Fruit fly (Drosophila melanogaster) whole organism, wandering third instar larva: ENCODE results near the gene cad.

ENCODE experiments used
- Abd-B ChIP-seq: fragments of >200 bp; optimal IDR thresholded peaks from 2 replicates; lab custom pipeline; 2017; ENCODE audit warnings: missing biosample characterization, missing genetic modification characterization
- CG32264 ChIP-seq: fragments of 200-800 bp; sonication (Bioruptor generic); optimal IDR thresholded peaks from 2 replicates; lab custom pipeline; 2016; ENCODE audit warnings: missing biosample characterization, missing genetic modification characterization
- CG9705 ChIP-seq: fragments of 200-800 bp; sonication (Bioruptor generic); optimal IDR thresholded peaks from 2 replicates; lab custom pipeline; 2018; ENCODE audit warnings: missing biosample characterization, mild to moderate bottlenecking, missing genetic modification characterization
- CrebA ChIP-seq: fragments of 200-800 bp; sonication (Bioruptor generic); optimal IDR thresholded peaks from 2 replicates; lab custom pipeline; 2016; ENCODE audit warnings: missing biosample characterization, mild to moderate bottlenecking, missing genetic modification characterization, borderline replicate concordance
- Dfd ChIP-seq: fragments of >200 bp; optimal IDR thresholded peaks from 2 replicates; lab custom pipeline; 2017; ENCODE audit warnings: missing biosample characterization, missing genetic modification characterization
- Dif ChIP-seq: fragments of 200-275, 200-300 bp; sonication (Bioruptor generic); optimal IDR thresholded peaks from 2 replicates; lab custom pipeline; 2018; ENCODE audit warnings: missing biosample characterization, missing genetic modification characterization; ENCODE audit not compliant: partially characterized antibody
- GATAd ChIP-seq: sonication (Bioruptor generic); optimal IDR thresholded peaks from 2 replicates; lab custom pipeline; 2016; ENCODE audit warnings: missing biosample characterization, missing genetic modification characterization
- HLH106 ChIP-seq: fragments of 200-800 bp; optimal IDR thresholded peaks from 3 replicates; lab custom pipeline; 2019; ENCODE audit warnings: missing biosample characterization, mild to moderate bottlenecking, missing genetic modification characterization, moderate library complexity
- Hnf4 ChIP-seq: fragments of 200-800 bp; sonication (Bioruptor generic); optimal IDR thresholded peaks from 2 replicates; lab custom pipeline; 2016; ENCODE audit warnings: missing biosample characterization, mild to moderate bottlenecking, missing genetic modification characterization
- Hr78 ChIP-seq: fragments of >200 bp; optimal IDR thresholded peaks from 2 replicates; lab custom pipeline; 2017; ENCODE audit warnings: missing biosample characterization, missing genetic modification characterization
- Hr83 ChIP-seq: fragments of 200-300 bp; sonication (Bioruptor generic); optimal IDR thresholded peaks from 2 replicates; lab custom pipeline; 2016; ENCODE audit warnings: missing biosample characterization, mild to moderate bottlenecking, missing genetic modification characterization, moderate library complexity; ENCODE audit not compliant: poor library complexity, severe bottlenecking
- Jra ChIP-seq: sonication (Bioruptor generic); optimal IDR thresholded peaks from 2 replicates; lab custom pipeline; 2016; ENCODE audit warnings: missing biosample characterization, missing genetic modification characterization
- Mio ChIP-seq: sonication (Bioruptor generic); optimal IDR thresholded peaks from 2 replicates; lab custom pipeline; 2016; ENCODE audit warnings: missing biosample characterization, missing genetic modification characterization
- Myc ChIP-seq: fragments of >200 bp; optimal IDR thresholded peaks from 2 replicates; lab custom pipeline; 2017
- N ChIP-seq: fragments of >200 bp; optimal IDR thresholded peaks from 2 replicates; lab custom pipeline; 2018; ENCODE audit warnings: missing biosample characterization, missing external identifiers, missing genetic modification characterization
- OdsH ChIP-seq: fragments of 200-800 bp; sonication (Bioruptor generic); optimal IDR thresholded peaks from 2 replicates; lab custom pipeline; 2016; ENCODE audit warnings: missing biosample characterization, mild to moderate bottlenecking, missing genetic modification characterization
- Rel ChIP-seq, 2 experiments: fragments of 200-800 bp; sonication (Bioruptor generic) in 1 of 2; optimal IDR thresholded peaks; 2 replicates in 1 of 2; 3 replicates in 1 of 2; lab custom pipeline; 2016 to 2019; ENCODE audit warnings: mild to moderate bottlenecking in 2 of 2, missing biosample characterization in 2 of 2, missing genetic modification characterization in 2 of 2, moderate library complexity in 1 of 2
- Sp1 ChIP-seq: fragments of 200-800 bp; sonication (Bioruptor generic); optimal IDR thresholded peaks from 3 replicates; lab custom pipeline; 2019; ENCODE audit warnings: missing biosample characterization, mild to moderate bottlenecking, missing genetic modification characterization, moderate library complexity
- Vsx2 ChIP-seq: fragments of 200-300, 225-300 bp; sonication (Bioruptor generic); optimal IDR thresholded peaks from 2 replicates; lab custom pipeline; 2018; ENCODE audit warnings: missing biosample characterization, missing genetic modification characterization; ENCODE audit not compliant: partially characterized antibody
- br ChIP-seq: fragments of 200-800 bp; sonication (Bioruptor generic); optimal IDR thresholded peaks from 2 replicates; lab custom pipeline; 2016; ENCODE audit warnings: missing biosample characterization, missing genetic modification characterization
- brk ChIP-seq: fragments of 200-800 bp; sonication (Bioruptor generic); optimal IDR thresholded peaks from 2 replicates; lab custom pipeline; 2016; ENCODE audit warnings: missing biosample characterization, mild to moderate bottlenecking, missing genetic modification characterization
- dl ChIP-seq, 2 experiments: fragments of 175-275, 200-275 bp in 1 of 2; fragments of 200-275 bp in 1 of 2; sonication (Bioruptor generic); optimal IDR thresholded peaks; lab custom pipeline; 2018; ENCODE audit warnings: mild to moderate bottlenecking in 2 of 2, missing biosample characterization in 2 of 2, missing genetic modification characterization in 2 of 2, moderate library complexity in 2 of 2; ENCODE audit not compliant: partially characterized antibody in 2 of 2, insufficient read depth in 1 of 2
- dmrt93B ChIP-seq: fragments of 200-800 bp; sonication (Bioruptor generic); optimal IDR thresholded peaks from 2 replicates; lab custom pipeline; 2018; ENCODE audit warnings: missing biosample characterization, mild to moderate bottlenecking, missing genetic modification characterization
- dsf ChIP-seq: sonication (Bioruptor generic); optimal IDR thresholded peaks from 2 replicates; lab custom pipeline; 2016; ENCODE audit warnings: missing biosample characterization, missing genetic modification characterization, borderline replicate concordance
- ey ChIP-seq: fragments of 200-800 bp; sonication (Bioruptor generic); optimal IDR thresholded peaks from 2 replicates; lab custom pipeline; 2016; ENCODE audit warnings: missing biosample characterization, missing genetic modification characterization
- foxo ChIP-seq, 2 experiments: fragments of 200-800 bp; sonication (Bioruptor generic); optimal IDR thresholded peaks; 2 replicates in 1 of 2; 3 replicates in 1 of 2; lab custom pipeline; 2016 to 2017; ENCODE audit warnings: missing biosample characterization in 2 of 2, missing genetic modification characterization in 2 of 2
- fru ChIP-seq: fragments of 200-800 bp; sonication (Bioruptor generic); optimal IDR thresholded peaks from 3 replicates; lab custom pipeline; 2016; ENCODE audit warnings: missing biosample characterization, mild to moderate bottlenecking, missing genetic modification characterization
- h ChIP-seq: fragments of 200-800 bp; sonication (Bioruptor generic); optimal IDR thresholded peaks from 3 replicates; lab custom pipeline; 2016; ENCODE audit warnings: missing biosample characterization, mild to moderate bottlenecking, missing genetic modification characterization
- jim ChIP-seq: fragments of 175-275, 200-325 bp; sonication (Bioruptor generic); optimal IDR thresholded peaks from 2 replicates; lab custom pipeline; 2016; ENCODE audit warnings: missing biosample characterization, mild to moderate bottlenecking, missing genetic modification characterization
- lola ChIP-seq: fragments of >200 bp; optimal IDR thresholded peaks from 2 replicates; lab custom pipeline; 2017; ENCODE audit warnings: missing biosample characterization, missing genetic modification characterization
- pan ChIP-seq: fragments of >200 bp; optimal IDR thresholded peaks from 2 replicates; lab custom pipeline; 2017
- psq ChIP-seq: fragments of 200-800 bp; sonication (Bioruptor generic); optimal IDR thresholded peaks from 3 replicates; lab custom pipeline; 2017; ENCODE audit warnings: missing biosample characterization, mild to moderate bottlenecking, missing genetic modification characterization, moderate library complexity
- rgr ChIP-seq: fragments of 200-800 bp; sonication (Bioruptor generic); optimal IDR thresholded peaks from 3 replicates; lab custom pipeline; 2016; ENCODE audit warnings: missing biosample characterization, mild to moderate bottlenecking, missing genetic modification characterization
- sage ChIP-seq: fragments of 200-800 bp; sonication (Bioruptor generic); optimal IDR thresholded peaks from 2 replicates; lab custom pipeline; 2016; ENCODE audit warnings: missing biosample characterization, mild to moderate bottlenecking, missing genetic modification characterization
- sv ChIP-seq: fragments of 200-800 bp; sonication (Bioruptor generic); optimal IDR thresholded peaks from 3 replicates; lab custom pipeline; 2016; ENCODE audit warnings: missing biosample characterization, missing genetic modification characterization
- tai ChIP-seq: sonication (Bioruptor generic); optimal IDR thresholded peaks from 2 replicates; lab custom pipeline; 2016; ENCODE audit warnings: missing biosample characterization, missing genetic modification characterization
- usp ChIP-seq: fragments of >200 bp; optimal IDR thresholded peaks from 2 replicates; lab custom pipeline; 2017; ENCODE audit warnings: missing biosample characterization, missing genetic modification characterization
- woc ChIP-seq: sonication (Bioruptor generic); optimal IDR thresholded peaks from 2 replicates; lab custom pipeline; 2016; ENCODE audit warnings: missing biosample characterization, mild to moderate bottlenecking, missing genetic modification characterization

The cad gene

dm6 chr2L:20798351-20798777 is 27.8 kb downstream of the cad start:
- TF ChIP-seq psq (GFP tag; lab: Kevin White, UChicago): peak; percentile 94
- peak; percentile 2 for TF ChIP-seq fru (GFP tag; lab: Kevin White, UChicago)
- peak in 1 of 2 experiments; percentile 18 for TF ChIP-seq dl (GFP tag; optimal IDR thresholded peaks at IDR 0.05; lab: Kevin White, UChicago; ENCODE audit: insufficient read depth in 1 of 2, partially characterized antibody in 2 of 2)
- TF ChIP-seq Hr78 (GFP tag; lab: Kevin White, UChicago): no peak
- no peak for TF ChIP-seq rgr (GFP tag; lab: Kevin White, UChicago)
- TF ChIP-seq jim (GFP tag; lab: Kevin White, UChicago): peak; percentile 17
- TF ChIP-seq Vsx2 (GFP tag; lab: Kevin White, UChicago): peak; percentile 87
- TF ChIP-seq Myc (lab: Kevin White, UChicago): no peak
- TF ChIP-seq Dif (GFP tag; lab: Kevin White, UChicago): peak; percentile 52

dm6 chr2L:20799991-20800897 is 29.7 kb downstream of the cad start:
- TF ChIP-seq Sp1: peak; percentile 97
- peak; percentile 86 for TF ChIP-seq Mio
- TF ChIP-seq lola (GFP tag; lab: Kevin White, UChicago): no peak
- peak; percentile 93 for TF ChIP-seq brk (GFP tag; lab: Kevin White, UChicago)
- TF ChIP-seq Jra (GFP tag; lab: Kevin White, UChicago): peak; percentile 96
- peak; percentile 89 for TF ChIP-seq Hr83
- no peak for TF ChIP-seq Hr78 (GFP tag; lab: Kevin White, UChicago)
- peak; percentile 96 for TF ChIP-seq psq (GFP tag; lab: Kevin White, UChicago)
- peak; percentile 95 for TF ChIP-seq sage (GFP tag; lab: Kevin White, UChicago)
- peak; percentile 99 for TF ChIP-seq fru (GFP tag; lab: Kevin White, UChicago)
- peak; percentile 97 for TF ChIP-seq CG9705 (GFP tag; lab: Kevin White, UChicago)
- peak; percentile 98 for TF ChIP-seq HLH106 (tag; lab: Kevin White, UChicago)
- TF ChIP-seq dl (GFP tag; optimal IDR thresholded peaks at IDR 0.05; lab: Kevin White, UChicago; ENCODE audit: insufficient read depth in 1 of 2, partially characterized antibody in 2 of 2): peak in 1 of 2 experiments; percentile 27
- no peak for TF ChIP-seq pan (lab: Kevin White, UChicago)
- peak; percentile 88 for TF ChIP-seq dsf (GFP tag; lab: Kevin White, UChicago)
- TF ChIP-seq h (GFP tag; lab: Kevin White, UChicago): peak; percentile 99
- TF ChIP-seq ey: peak; percentile 99
- TF ChIP-seq Abd-B (GFP tag; lab: Kevin White, UChicago): peak; percentile 5
- TF ChIP-seq Hnf4 (GFP tag; lab: Kevin White, UChicago): peak; percentile 99
- TF ChIP-seq CG32264 (GFP tag; lab: Kevin White, UChicago): peak; percentile 96
- TF ChIP-seq OdsH (GFP tag; lab: Kevin White, UChicago): peak; percentile 98
- peak; percentile 39 for TF ChIP-seq jim (GFP tag; lab: Kevin White, UChicago)
- peak; percentile 53 for TF ChIP-seq Vsx2 (GFP tag; lab: Kevin White, UChicago)
- peak; percentile 12 for TF ChIP-seq Dif (GFP tag; lab: Kevin White, UChicago)
- no peak for TF ChIP-seq N (GFP tag; lab: Kevin White, UChicago)
- peak; percentile 76 for TF ChIP-seq CrebA (GFP tag; lab: Kevin White, UChicago)
- peak; percentile 99 for TF ChIP-seq woc (GFP tag; lab: Kevin White, UChicago)
- peak; percentile 98 for TF ChIP-seq rgr (GFP tag; lab: Kevin White, UChicago)
- peak; percentile 96 for TF ChIP-seq tai (GFP tag; lab: Kevin White, UChicago)
- peak; percentile 58 for TF ChIP-seq Dfd (GFP tag; lab: Kevin White, UChicago)
- TF ChIP-seq dmrt93B: peak; percentile 95
- peak; percentile 73 to 99 for TF ChIP-seq foxo (GFP tag; optimal IDR thresholded peaks at IDR 0.05; lab: Kevin White, UChicago)
- peak; percentile 66 for TF ChIP-seq GATAd (GFP tag; lab: Kevin White, UChicago)
- TF ChIP-seq sv (GFP tag; lab: Kevin White, UChicago): peak; percentile 55
- TF ChIP-seq Rel (GFP tag; optimal IDR thresholded peaks at IDR 0.05; lab: Kevin White, UChicago): peak; percentile 78
- peak; percentile 87 for TF ChIP-seq Rel (tag; optimal IDR thresholded peaks at IDR 0.05; lab: Kevin White, UChicago)
- TF ChIP-seq br: peak; percentile 99
- no peak for TF ChIP-seq usp (GFP tag; lab: Kevin White, UChicago)
- no peak for TF ChIP-seq Myc (lab: Kevin White, UChicago)
